Worm (Caenorhabditis elegans) whole organism, L4 larva: ENCODE measurements around the gene srx-76.

Experiments
- aha-1 ChIP-seq: fragments of 150-350 bp; peaks from one replicate; lab custom pipeline; 2014; ENCODE audit warnings: missing biosample characterization, missing genetic modification characterization
- aly-2 ChIP-seq: sonication (generic microtip); optimal IDR thresholded peaks from 2 replicates; lab custom pipeline; 2018; ENCODE audit warnings: missing biosample characterization, missing genetic modification characterization
- ama-1 ChIP-seq: fragments of 150-350 bp; optimal IDR thresholded peaks from 2 replicates; lab custom pipeline; 2014; ENCODE audit warnings: inconsistent platforms, mixed read lengths
- dve-1 ChIP-seq: sonication (generic microtip); optimal IDR thresholded peaks from 2 replicates; lab custom pipeline; 2017; ENCODE audit warnings: antibody characterized with exemption, mild to moderate bottlenecking, missing genetic modification characterization, missing compliant biosample characterization; ENCODE audit not compliant: insufficient read depth
- fkh-10 ChIP-seq: fragments of 150-350 bp; optimal IDR thresholded peaks from 2 replicates; lab custom pipeline; 2014; ENCODE audit warnings: missing biosample characterization, missing genetic modification reagents, missing genetic modification characterization
- hif-1 ChIP-seq, 2 experiments: sonication (generic microtip); optimal IDR thresholded peaks; 2 replicates each; lab custom pipeline; 2016 to 2017; ENCODE audit warnings: missing compliant biosample characterization in 2 of 2, missing genetic modification characterization in 2 of 2, missing genetic modification reagents in 2 of 2, missing genotype in 2 of 2, mild to moderate bottlenecking in 1 of 2
- lin-39 ChIP-seq: fragments of 150-350 bp; optimal IDR thresholded peaks from 2 replicates; lab custom pipeline; 2014; ENCODE audit warnings: missing biosample characterization, missing genetic modification reagents, missing genetic modification characterization
- mdl-1 ChIP-seq, 2 experiments: fragments of 150-350 bp in 1 of 2; sonication (generic microtip) in 1 of 2; optimal IDR thresholded peaks; 2 replicates each; lab custom pipeline; 2014 to 2017; ENCODE audit warnings: missing biosample characterization in 2 of 2, missing genetic modification characterization in 2 of 2
- mdt-29 ChIP-seq: fragments of 200-800 bp; sonication (Bioruptor generic); IDR thresholded peaks from 2 replicates; pipeline ENCODE4 v1.3.6; 2022; ENCODE audit warnings: missing genetic modification reagents, missing genetic modification characterization, missing compliant biosample characterization
- nhr-11 ChIP-seq: fragments of 150-350 bp; optimal IDR thresholded peaks from 2 replicates; lab custom pipeline; 2014; ENCODE audit warnings: missing biosample characterization, missing genetic modification characterization
- nhr-237 ChIP-seq: sonication (generic microtip); optimal IDR thresholded peaks from 2 replicates; lab custom pipeline; 2017; ENCODE audit warnings: missing biosample characterization, missing genetic modification characterization
- pqm-1 ChIP-seq: sonication (generic microtip); optimal IDR thresholded peaks from 2 replicates; lab custom pipeline; 2017; ENCODE audit warnings: missing biosample characterization, missing genetic modification characterization
- ztf-11 ChIP-seq: fragments of 150-350 bp; optimal IDR thresholded peaks from 2 replicates; lab custom pipeline; 2014; ENCODE audit warnings: missing biosample characterization, missing genetic modification characterization

- TF ChIP-seq mdt-29 (GFP tag; lab: Robert Waterston, UW) (no peak), hif-1 (tag; optimal IDR thresholded peaks at IDR 0.05; lab: Kevin White, UChicago) (no peak), aha-1 (tag; lab: Kevin White, UChicago) (no peak), fkh-10 (GFP tag; lab: Kevin White, UChicago) (no peak), pqm-1 (tag; lab: Kevin White, UChicago) (no peak), nhr-11 (tag; lab: Kevin White, UChicago) (no peak), mdl-1 (tag; optimal IDR thresholded peaks at IDR 0.05; lab: Kevin White, UChicago) (peak in 1 of 2 experiments; percentile 8), lin-39 (no peak), ama-1 (lab: Kevin White, UChicago) (no peak), aly-2 (tag; lab: Kevin White, UChicago) (no peak), ztf-11 (tag; lab: Kevin White, UChicago) (no peak), nhr-237 (tag; lab: Kevin White, UChicago) (no peak), dve-1 (tag; lab: Kevin White, UChicago) (peak; percentile 10)
These were observed 37.9 kb upstream of the srx-76 start for ce11 chrV:11853723-11854122.
